Fruit fly (Drosophila melanogaster): ENCODE measurements around the gene chas.

The chas gene

dm6 chrX:17710273-17711085 lies 11.9 kb upstream of the chas start:
- TF ChIP-seq noc (tag; optimal IDR thresholded peaks at IDR 0.05), result no peak

- TF ChIP-seq noc (tag; optimal IDR thresholded peaks at IDR 0.05), result no peak
Observed at dm6 chrX:17709546-17710272, 11.2 kb upstream of the chas start, which contains the start of the genes CG8173 and raskol. Gene CG8173 (minus strand): TSS chrX:17709653. Gene raskol (plus strand): TSS chrX:17710144.

- TF ChIP-seq noc (tag; optimal IDR thresholded peaks at IDR 0.05), result no peak
Observed at dm6 chrX:17708843-17709242, 10.3 kb upstream of the chas start.

dm6 chrX:17707691-17708090 lies 9.2 kb upstream of the chas start:
- no peak for TF ChIP-seq noc (tag; optimal IDR thresholded peaks at IDR 0.05)

- TF ChIP-seq noc (tag; optimal IDR thresholded peaks at IDR 0.05), result peak; percentile 82
Observed at dm6 chrX:17702738-17703570, 4.4 kb upstream of the chas start, which contains the start of the genes CG8188 and par-6. Gene CG8188 (minus strand): TSS chrX:17703024. Gene par-6 (plus strand): TSS chrX:17703352.

- peak; percentile 91 for TF ChIP-seq noc (tag; optimal IDR thresholded peaks at IDR 0.05)
Observed at dm6 chrX:17698864-17699504, 454 bp upstream of the chas start.

dm6 chrX:17697703-17698145 lies 806 bp downstream of the chas start:
- no peak for TF ChIP-seq noc (tag; optimal IDR thresholded peaks at IDR 0.05)

dm6 chrX:17697266-17697665 lies 1.3 kb downstream of the chas start:
- peak; percentile 8 for TF ChIP-seq noc (tag; optimal IDR thresholded peaks at IDR 0.05)

dm6 chrX:17696637-17697036 lies 1.9 kb downstream of the chas start:
- TF ChIP-seq noc (tag; optimal IDR thresholded peaks at IDR 0.05), result peak; percentile 40

- no peak for TF ChIP-seq noc (tag; optimal IDR thresholded peaks at IDR 0.05)
Observed at dm6 chrX:17695641-17696040, 2.9 kb downstream of the chas start.

- TF ChIP-seq noc (tag; optimal IDR thresholded peaks at IDR 0.05), result no peak
Observed at dm6 chrX:17694873-17695446, 3.6 kb downstream of the chas start.

dm6 chrX:17693981-17694872 lies 4.3 kb downstream of the chas start:
- no peak for TF ChIP-seq noc (tag; optimal IDR thresholded peaks at IDR 0.05)

dm6 chrX:17692729-17693128 lies 5.8 kb downstream of the chas start:
- no peak for TF ChIP-seq noc (tag; optimal IDR thresholded peaks at IDR 0.05)

- TF ChIP-seq noc (tag; optimal IDR thresholded peaks at IDR 0.05), result no peak
Observed at dm6 chrX:17686179-17686578, 12.4 kb downstream of the chas start.

All from whole organism, larva.